Fruit fly (Drosophila melanogaster): ENCODE measurements around the gene CG8927.

CG8927 gene

DNA sequence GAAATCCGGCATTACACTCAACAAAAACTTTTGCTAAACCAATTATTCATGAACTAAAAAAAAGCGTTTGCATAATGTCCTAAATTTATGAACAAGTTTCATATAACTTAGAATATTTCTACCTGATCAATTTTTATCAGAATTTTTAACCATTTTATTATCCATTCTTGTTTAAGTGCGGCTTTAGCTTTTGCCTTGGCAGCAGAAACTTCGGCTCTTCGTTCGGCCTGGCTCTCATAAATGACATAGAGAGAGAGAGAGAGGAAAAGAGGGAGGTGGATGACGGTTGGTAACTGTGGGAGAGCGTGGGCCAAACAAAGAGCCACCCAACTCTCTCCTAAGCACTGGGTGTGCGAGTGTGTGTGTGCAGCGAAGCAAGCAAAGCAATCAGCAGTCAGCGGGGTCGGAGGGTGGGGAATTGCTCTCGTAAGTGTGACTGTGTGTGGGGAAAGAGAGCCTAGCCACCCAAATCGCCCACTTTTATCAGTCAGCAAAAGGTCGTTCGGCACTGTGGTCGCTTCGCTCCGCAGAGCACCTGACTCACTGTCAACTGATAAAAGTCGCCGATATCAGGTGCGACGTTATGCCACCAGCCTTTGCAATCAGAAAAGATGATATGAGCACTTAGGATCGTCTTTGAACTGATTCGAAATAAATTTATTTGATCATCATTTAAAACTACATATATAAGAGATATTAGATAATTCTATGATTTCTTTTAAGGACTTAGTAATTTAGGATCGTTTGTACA is 43.8 kb downstream of the CG8927 start (continued):
- TF ChIP-seq CG2712 (tag; optimal IDR thresholded peaks at IDR 0.05) (peak; percentile 99), Atf3 (GFP tag; optimal IDR thresholded peaks at IDR 0.05) (peak; percentile 97), CG34224 (GFP tag; IDR thresholded peaks at IDR 0.05; ENCODE audit: partially characterized antibody) (no peak), unpg (GFP tag; optimal IDR thresholded peaks at IDR 0.05) (peak; percentile 99), ssp (GFP tag; IDR thresholded peaks at IDR 0.05) (no peak), da (GFP tag; optimal IDR thresholded peaks at IDR 0.05) (peak; percentile 90), croc (GFP tag; conservative IDR thresholded peaks at IDR 0.05) (peak; percentile 97), ap (GFP tag; IDR thresholded peaks at IDR 0.05) (no peak), ci (GFP tag; IDR thresholded peaks at IDR 0.05) (no peak), CG7271 (tag; optimal IDR thresholded peaks at IDR 0.05) (peak; percentile 91), Oli (tag; optimal IDR thresholded peaks at IDR 0.05) (peak; percentile 98), trem (tag; optimal IDR thresholded peaks at IDR 0.05) (peak; percentile 95), CG34376 (GFP tag; optimal IDR thresholded peaks at IDR 0.05) (peak; percentile 94), CG1233 (GFP tag; optimal IDR thresholded peaks at IDR 0.05) (peak; percentile 97), ERR (GFP tag; optimal IDR thresholded peaks at IDR 0.05) (peak; percentile 95), cad (GFP tag; optimal IDR thresholded peaks at IDR 0.05) (no peak), Tbp (GFP tag; optimal IDR thresholded peaks at IDR 0.05) (no peak), CG8089 (GFP tag; optimal IDR thresholded peaks at IDR 0.05) (peak; percentile 94), Trl (optimal IDR thresholded peaks at IDR 0.05) (peak; percentile 96 to 97), Trl (GFP tag; optimal IDR thresholded peaks at IDR 0.05) (peak; percentile 98), phol (tag; optimal IDR thresholded peaks at IDR 0.05) (peak; percentile 97), wdn (GFP tag; IDR thresholded peaks at IDR 0.05) (no peak), CG4820 (GFP tag; optimal IDR thresholded peaks at IDR 0.05) (peak; percentile 97), seq (GFP tag; IDR thresholded peaks at IDR 0.05) (no peak), br (optimal IDR thresholded peaks at IDR 0.05) (no peak), CG14710 (tag; optimal IDR thresholded peaks at IDR 0.05) (peak; percentile 97), Sry-β (GFP tag; optimal IDR thresholded peaks at IDR 0.05) (peak; percentile 75), Dfd (GFP tag; optimal IDR thresholded peaks at IDR 0.05) (no peak), mirr (GFP tag; optimal IDR thresholded peaks at IDR 0.05) (peak; percentile 54), fd64A (GFP tag; optimal IDR thresholded peaks at IDR 0.05) (peak; percentile 96), Scr (GFP tag; IDR thresholded peaks at IDR 0.05; ENCODE audit: partially characterized antibody) (no peak), CG30020 (tag; optimal IDR thresholded peaks at IDR 0.05) (peak; percentile 84), nau (GFP tag; optimal IDR thresholded peaks at IDR 0.05) (peak; percentile 96), stc (GFP tag; IDR thresholded peaks at IDR 0.05) (no peak), dimm (GFP tag; IDR thresholded peaks at IDR 0.05) (no peak), CG18764 (GFP tag; optimal IDR thresholded peaks at IDR 0.05) (peak; percentile 96), Sin3A (optimal IDR thresholded peaks at IDR 0.05) (no peak), MESR4 (GFP tag; optimal IDR thresholded peaks at IDR 0.05) (peak; percentile 56), vvl (GFP tag; IDR thresholded peaks at IDR 0.05) (no peak), gro (GFP tag; optimal IDR thresholded peaks at IDR 0.05) (peak; percentile 97), toy (GFP tag; IDR thresholded peaks at IDR 0.05) (no peak), CG10959 (GFP tag; IDR thresholded peaks at IDR 0.05) (no peak), CG3838 (GFP tag; optimal IDR thresholded peaks at IDR 0.05) (peak; percentile 93), Opbp (GFP tag; IDR thresholded peaks at IDR 0.05; ENCODE audit: partially characterized antibody) (no peak), Nf-YC (tag; optimal IDR thresholded peaks at IDR 0.05) (peak; percentile 75), CG2875 (GFP tag; optimal IDR thresholded peaks at IDR 0.05) (peak; percentile 98), nom (GFP tag; optimal IDR thresholded peaks at IDR 0.05) (peak; percentile 93), Abd-B (GFP tag; optimal IDR thresholded peaks at IDR 0.05) (peak; percentile 97), Hmr (GFP tag; optimal IDR thresholded peaks at IDR 0.05) (peak; percentile 98), Bdp1 (GFP tag; optimal IDR thresholded peaks at IDR 0.05) (peak; percentile 88), slbo (GFP tag; IDR thresholded peaks at IDR 0.05) (no peak)
